Fruit fly (Drosophila melanogaster): ENCODE data around the gene Alp4.

The Alp4 gene

dm6 chr3R:31048629-31049028 lies at the start of gene Alp4:
TSS of gene Alp4 (plus strand) at chr3R:31048929.
- TF ChIP-seq CG17806 (tag; optimal IDR thresholded peaks at IDR 0.05) = no peak

- TF ChIP-seq CG9948 (tag; optimal IDR thresholded peaks at IDR 0.05) = no peak
- no peak for TF ChIP-seq CG13204 (GFP tag; optimal IDR thresholded peaks at IDR 0.05)
- no peak for TF ChIP-seq CG8301 (tag; optimal IDR thresholded peaks at IDR 0.05)
- no peak for TF ChIP-seq CG17806 (tag; optimal IDR thresholded peaks at IDR 0.05)
- no peak for TF ChIP-seq Snoo (tag; optimal IDR thresholded peaks at IDR 0.05)
- no peak for TF ChIP-seq CG32121 (GFP tag; IDR thresholded peaks at IDR 0.05)
- TF ChIP-seq CG34367 (tag; optimal IDR thresholded peaks at IDR 0.05) = no peak
- no peak for TF ChIP-seq Pif1B (GFP tag; optimal IDR thresholded peaks at IDR 0.05)
- no peak for TF ChIP-seq CG14655 (GFP tag; optimal IDR thresholded peaks at IDR 0.05)
- no peak for TF ChIP-seq CG12605 (GFP tag; IDR thresholded peaks at IDR 0.05)
- TF ChIP-seq CG15710 (tag; optimal IDR thresholded peaks at IDR 0.05) = no peak
- no peak for TF ChIP-seq rn (GFP tag; IDR thresholded peaks at IDR 0.05)
- no peak for TF ChIP-seq gl (tag; optimal IDR thresholded peaks at IDR 0.05)
- no peak for TF ChIP-seq Ets98B (GFP tag; IDR thresholded peaks at IDR 0.05)
- TF ChIP-seq CG10348 (GFP tag; IDR thresholded peaks at IDR 0.05) = no peak
- no peak for TF ChIP-seq CG8159 (tag; optimal IDR thresholded peaks at IDR 0.05)
- no peak for TF ChIP-seq Pif1A (GFP tag; optimal IDR thresholded peaks at IDR 0.05)
Observed at dm6 chr3R:31006599-31006998, 42.1 kb upstream of the Alp4 start.

- no peak for TF ChIP-seq Ets98B (GFP tag; IDR thresholded peaks at IDR 0.05)
- no peak for TF ChIP-seq Snoo (tag; optimal IDR thresholded peaks at IDR 0.05)
- TF ChIP-seq CG10348 (GFP tag; IDR thresholded peaks at IDR 0.05) = no peak
- TF ChIP-seq CG8301 (tag; optimal IDR thresholded peaks at IDR 0.05) = no peak
- no peak for TF ChIP-seq Pif1A (GFP tag; optimal IDR thresholded peaks at IDR 0.05)
- no peak for TF ChIP-seq CG13204 (GFP tag; optimal IDR thresholded peaks at IDR 0.05)
- no peak for TF ChIP-seq rn (GFP tag; IDR thresholded peaks at IDR 0.05)
- TF ChIP-seq fd96Ca (GFP tag; IDR thresholded peaks at IDR 0.05) = no peak
- no peak for TF ChIP-seq D1 (tag; optimal IDR thresholded peaks at IDR 0.05)
- no peak for TF ChIP-seq CG12605 (GFP tag; IDR thresholded peaks at IDR 0.05)
Observed at dm6 chr3R:31010086-31010485, 38.6 kb upstream of the Alp4 start.

dm6 chr3R:31016715-31017114 lies 32.0 kb upstream of the Alp4 start, which contains the start of gene 5-HT7:
TSS of gene 5-HT7 (minus strand) at chr3R:31016875.
- TF ChIP-seq CG13204 (GFP tag; optimal IDR thresholded peaks at IDR 0.05) (peak; percentile 63), gl (tag; optimal IDR thresholded peaks at IDR 0.05) (no peak)

- no peak for TF ChIP-seq CG32121 (GFP tag; IDR thresholded peaks at IDR 0.05)
- no peak for TF ChIP-seq Snoo (tag; optimal IDR thresholded peaks at IDR 0.05)
Observed at dm6 chr3R:31019662-31020061, 29.1 kb upstream of the Alp4 start.

- TF ChIP-seq Ets98B (GFP tag; IDR thresholded peaks at IDR 0.05) (no peak), CG13204 (GFP tag; optimal IDR thresholded peaks at IDR 0.05) (no peak)
Observed at dm6 chr3R:31020762-31021161, 28.0 kb upstream of the Alp4 start.

- TF ChIP-seq CG13204 (GFP tag; optimal IDR thresholded peaks at IDR 0.05) = no peak
- no peak for TF ChIP-seq CG12605 (GFP tag; IDR thresholded peaks at IDR 0.05)
- no peak for TF ChIP-seq CG4496 (GFP tag; IDR thresholded peaks at IDR 0.05)
- TF ChIP-seq CG15710 (tag; optimal IDR thresholded peaks at IDR 0.05) = no peak
- TF ChIP-seq CG8159 (tag; optimal IDR thresholded peaks at IDR 0.05) = no peak
- TF ChIP-seq CG14655 (GFP tag; optimal IDR thresholded peaks at IDR 0.05) = no peak
- no peak for TF ChIP-seq CG9948 (tag; optimal IDR thresholded peaks at IDR 0.05)
- no peak for TF ChIP-seq Snoo (tag; optimal IDR thresholded peaks at IDR 0.05)
- TF ChIP-seq CG17806 (tag; optimal IDR thresholded peaks at IDR 0.05) = no peak
- no peak for TF ChIP-seq CG8301 (tag; optimal IDR thresholded peaks at IDR 0.05)
- no peak for TF ChIP-seq fd96Ca (GFP tag; IDR thresholded peaks at IDR 0.05)
- TF ChIP-seq gl (tag; optimal IDR thresholded peaks at IDR 0.05) = no peak
- no peak for TF ChIP-seq D1 (tag; optimal IDR thresholded peaks at IDR 0.05)
Observed at dm6 chr3R:31035046-31035445, 13.7 kb upstream of the Alp4 start, which contains the start of gene CG33773. TSS of gene CG33773 (plus strand) at chr3R:31035346.

- TF ChIP-seq CG13204 (GFP tag; optimal IDR thresholded peaks at IDR 0.05) (no peak), fd96Ca (GFP tag; IDR thresholded peaks at IDR 0.05) (0 out of 3 replicates have a peak, but pooled peaks have one; percentile 18)
Observed at dm6 chr3R:31038473-31039424, 10.0 kb upstream of the Alp4 start, which contains the start of gene CanA1. TSS of gene CanA1 (plus strand) at chr3R:31039374.
